Worm (Caenorhabditis elegans): ENCODE results near the gene T14G12.6.

DNA sequence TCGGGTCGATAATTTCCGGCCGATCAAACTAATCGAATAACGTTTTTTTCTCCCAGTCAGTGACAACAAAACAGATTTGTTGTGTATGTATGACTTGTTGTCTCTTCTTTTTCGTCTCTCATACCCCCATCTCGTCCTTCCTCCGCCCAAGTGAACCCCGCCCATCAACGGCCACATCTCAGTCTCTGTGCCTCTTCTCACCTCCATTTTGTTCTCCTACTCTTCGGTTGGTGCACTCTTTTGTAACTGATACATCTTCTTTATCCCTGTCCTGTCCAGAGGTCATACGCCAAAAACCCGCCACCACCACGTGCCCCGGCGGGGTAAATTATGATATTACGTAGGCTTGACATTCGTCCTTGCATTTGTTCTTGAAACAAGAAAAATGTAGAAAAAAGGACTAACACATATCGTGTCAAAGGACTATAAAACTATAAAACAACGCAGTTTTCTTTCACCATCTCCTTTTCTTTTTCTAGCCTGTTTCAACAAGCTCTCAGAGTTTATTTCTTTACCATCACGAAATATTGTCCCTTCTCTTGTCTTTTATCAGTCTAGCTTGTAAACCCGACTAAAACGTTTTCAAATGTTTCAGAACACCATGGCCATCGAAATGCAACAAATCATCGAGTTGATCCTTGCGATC, 28.3 kb upstream of the T14G12.6 start, which contains the start of gene pmpl-1:
- TF ChIP-seq tab-1 (GFP tag; IDR thresholded peaks at IDR 0.05) (no peak), flt-1 (GFP tag; IDR thresholded peaks at IDR 0.05) (no peak), ztf-29 (GFP tag; IDR thresholded peaks at IDR 0.05) (no peak), ref-1 (GFP tag; conservative IDR thresholded peaks at IDR 0.05) (no peak), cog-1 (tag; optimal IDR thresholded peaks at IDR 0.05) (no peak), klf-2 (GFP tag; conservative IDR thresholded peaks at IDR 0.05) (no peak)

Data from whole organism, midembryonic.